Fruit fly (Drosophila melanogaster) whole organism, embryonic: Measurements from ENCODE around the gene Muc26B.

Experiments used
- BEAF-32 ChIP-seq: fragments of 200-800 bp; sonication (Bioruptor generic); optimal IDR thresholded peaks from 3 replicates; lab custom pipeline; 2017; ENCODE audit warnings: missing biosample characterization, missing genetic modification characterization, mild to moderate bottlenecking, moderate library complexity, missing genetic modification reagents
- CG10209 ChIP-seq: fragments of 200-800 bp; sonication (Bioruptor generic); optimal IDR thresholded peaks from 3 replicates; lab custom pipeline; 2017; ENCODE audit warnings: missing biosample characterization, mild to moderate bottlenecking, missing genetic modification characterization, missing genetic modification reagents
- CG10959 ChIP-seq: fragments of 200-800 bp; sonication (Bioruptor generic); IDR thresholded peaks from 2 replicates; pipeline ENCODE4 v1.3.6; 2022; ENCODE audit warnings: missing biosample characterization, missing genetic modification characterization
- CG12299 ChIP-seq: fragments of 200-800 bp; sonication (Bioruptor generic); optimal IDR thresholded peaks from 2 replicates; lab custom pipeline; 2018; ENCODE audit warnings: missing biosample characterization, mild to moderate bottlenecking, missing genetic modification characterization
- CG7357 ChIP-seq: fragments of 200-800 bp; sonication (Bioruptor generic); IDR thresholded peaks from 3 replicates; pipeline ENCODE4 v1.3.6; 2022; ENCODE audit warnings: missing biosample characterization, missing genetic modification characterization
- CG8089 ChIP-seq: fragments of 200-800 bp; sonication (Bioruptor generic); optimal IDR thresholded peaks from 3 replicates; lab custom pipeline; 2016; ENCODE audit warnings: missing biosample characterization, missing genetic modification characterization
- Neu2 ChIP-seq: fragments of 200-800 bp; sonication (Bioruptor generic); optimal IDR thresholded peaks from 3 replicates; lab custom pipeline; 2016; ENCODE audit warnings: missing biosample characterization, missing genetic modification characterization, borderline replicate concordance
- Side ChIP-seq: fragments of 200-800 bp; sonication (Bioruptor generic); optimal IDR thresholded peaks from 2 replicates; lab custom pipeline; 2016; ENCODE audit warnings: missing biosample characterization, missing genetic modification characterization
- Sox102F ChIP-seq: fragments of 200-800 bp; sonication (Bioruptor generic); optimal IDR thresholded peaks from 2 replicates; lab custom pipeline; 2018; ENCODE audit warnings: missing biosample characterization, mild to moderate bottlenecking, missing genetic modification characterization, moderate library complexity
- ewg ChIP-seq: fragments of 200-800 bp; sonication (Bioruptor generic); optimal IDR thresholded peaks from 3 replicates; lab custom pipeline; 2017; ENCODE audit warnings: mild to moderate bottlenecking, missing biosample characterization, missing genetic modification reagents, missing genetic modification characterization
- gcm ChIP-seq: fragments of 200-800 bp; sonication (Bioruptor generic); optimal IDR thresholded peaks from 2 replicates; lab custom pipeline; 2019; ENCODE audit warnings: missing biosample characterization, mild to moderate bottlenecking, missing genetic modification characterization, moderate library complexity
- schlank ChIP-seq: fragments of 200-800 bp; sonication (Bioruptor generic); optimal IDR thresholded peaks from 2 replicates; lab custom pipeline; 2018; ENCODE audit warnings: missing biosample characterization, mild to moderate bottlenecking, missing genetic modification characterization
- vfl ChIP-seq: fragments of 200-800 bp; sonication (Bioruptor generic); optimal IDR thresholded peaks from 2 replicates; lab custom pipeline; 2016; ENCODE audit warnings: missing biosample characterization, missing genetic modification characterization
- zf30C ChIP-seq: fragments of 200-800 bp; sonication (Bioruptor generic); optimal IDR thresholded peaks from 3 replicates; lab custom pipeline; 2018; ENCODE audit warnings: missing biosample characterization, mild to moderate bottlenecking, missing genetic modification characterization

dm6 chr2L:6198822-6199221 is 47.1 kb downstream of the Muc26B start:
- no peak for TF ChIP-seq CG10209 (GFP tag; lab: Kevin White, UChicago)
- no peak for TF ChIP-seq ewg (GFP tag; lab: Kevin White, UChicago)
- TF ChIP-seq CG10959 (GFP tag; lab: Robert Waterston, UW) = no peak
- no peak for TF ChIP-seq CG8089 (GFP tag; lab: Kevin White, UChicago)
- no peak for TF ChIP-seq vfl (GFP tag; lab: Kevin White, UChicago)
- no peak for TF ChIP-seq CG7357 (GFP tag; lab: Robert Waterston, UW)
- no peak for TF ChIP-seq BEAF-32 (GFP tag; lab: Kevin White, UChicago)
- TF ChIP-seq CG12299 (tag; lab: Kevin White, UChicago) = no peak
- no peak for TF ChIP-seq Neu2 (GFP tag; lab: Kevin White, UChicago)
- TF ChIP-seq zf30C (GFP tag; lab: Kevin White, UChicago) = no peak
- no peak for TF ChIP-seq schlank (tag; lab: Kevin White, UChicago)
- no peak for TF ChIP-seq gcm (GFP tag; lab: Kevin White, UChicago)
- no peak for TF ChIP-seq Side
- TF ChIP-seq Sox102F (GFP tag; lab: Kevin White, UChicago) = no peak
